Worm (Caenorhabditis elegans): ENCODE measurements around the gene Y38H6A.3.

DNA sequence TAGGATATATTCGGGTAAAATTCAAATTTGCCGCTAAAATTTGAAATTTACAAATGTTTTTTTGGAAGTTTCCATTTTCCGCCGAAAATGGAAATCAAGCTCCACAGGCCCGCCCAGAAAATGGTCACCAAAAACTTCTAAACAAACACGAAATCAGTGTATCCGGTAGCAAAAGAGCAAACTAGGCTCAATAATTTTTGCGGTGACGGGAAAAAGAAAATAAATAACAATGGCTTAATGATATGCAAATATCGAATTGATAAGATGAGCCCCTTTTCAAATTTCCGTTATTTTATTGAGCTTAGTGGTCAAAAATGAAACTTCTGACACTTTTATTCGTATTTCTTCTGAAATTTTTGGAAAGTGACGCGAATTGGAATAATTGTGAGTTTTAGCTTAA, at the start of gene Y38H6A.3:
- no peak for TF ChIP-seq nfya-1 (tag; optimal IDR thresholded peaks at IDR 0.05; ENCODE audit: borderline replicate concordance, insufficient read depth)
- no peak for TF ChIP-seq lin-54 (GFP tag; optimal IDR thresholded peaks at IDR 0.05)
- no peak for TF ChIP-seq ets-4 (GFP tag; optimal IDR thresholded peaks at IDR 0.05)

Data from whole organism, young adult.